Fruit fly (Drosophila melanogaster) whole organism, prepupa: Measurements from ENCODE around the gene simj.

ENCODE experiments used
- Blimp-1 ChIP-seq: fragments of 200-800 bp; sonication (Bioruptor generic); optimal IDR thresholded peaks from 3 replicates; lab custom pipeline; 2017; ENCODE audit warnings: missing biosample characterization, missing genetic modification characterization, mild to moderate bottlenecking, moderate library complexity, missing genetic modification reagents
- CG10631 ChIP-seq: fragments of 200-800 bp; sonication (Bioruptor generic); optimal IDR thresholded peaks from 2 replicates; lab custom pipeline; 2016; ENCODE audit warnings: missing biosample characterization, missing genetic modification characterization
- CG11294 ChIP-seq: fragments of 200-800 bp; sonication (Bioruptor generic); IDR thresholded peaks from 2 replicates; pipeline ENCODE4 v1.3.6; 2022; ENCODE audit warnings: missing biosample characterization, missing genetic modification characterization
- CG11762 ChIP-seq: fragments of 200-800 bp; sonication (Bioruptor generic); optimal IDR thresholded peaks from 3 replicates; lab custom pipeline; 2016; ENCODE audit warnings: missing biosample characterization, missing genetic modification characterization; ENCODE audit not compliant: insufficient read depth
- CG15336 ChIP-seq: fragments of 200-800 bp; sonication (Bioruptor generic); IDR thresholded peaks from 2 replicates; pipeline ENCODE4 v1.3.6; 2022; ENCODE audit warnings: missing biosample characterization, missing genetic modification characterization
- CG1621 ChIP-seq: fragments of 200-800 bp; sonication (Bioruptor generic); optimal IDR thresholded peaks from 3 replicates; lab custom pipeline; 2018; ENCODE audit warnings: missing biosample characterization, mild to moderate bottlenecking, missing genetic modification characterization
- CG16779 ChIP-seq: fragments of 200-800 bp; sonication (Bioruptor generic); optimal IDR thresholded peaks from 3 replicates; lab custom pipeline; 2017; ENCODE audit warnings: missing biosample characterization, mild to moderate bottlenecking, missing genetic modification characterization
- CG3032 ChIP-seq: fragments of 200-800 bp; optimal IDR thresholded peaks from 2 replicates; lab custom pipeline; 2019; ENCODE audit warnings: missing biosample characterization, mild to moderate bottlenecking, missing genetic modification characterization, moderate library complexity
- CG32006 ChIP-seq: fragments of 200-800 bp; sonication (Bioruptor generic); optimal IDR thresholded peaks from 3 replicates; lab custom pipeline; 2017; ENCODE audit warnings: missing biosample characterization, mild to moderate bottlenecking, missing genetic modification characterization
- CG34406 ChIP-seq: fragments of 200-800 bp; sonication (Bioruptor generic); optimal IDR thresholded peaks from 3 replicates; lab custom pipeline; 2016; ENCODE audit warnings: missing biosample characterization, missing genetic modification characterization
- CG3919 ChIP-seq: fragments of 200-800 bp; sonication (Bioruptor generic); optimal IDR thresholded peaks from 3 replicates; lab custom pipeline; 2016; ENCODE audit warnings: missing biosample characterization, missing genetic modification characterization
- CG4318 ChIP-seq: fragments of 200-800 bp; sonication (Bioruptor generic); optimal IDR thresholded peaks from 3 replicates; lab custom pipeline; 2017; ENCODE audit warnings: missing biosample characterization, mild to moderate bottlenecking, missing genetic modification characterization
- CG6163 ChIP-seq: fragments of 200-800 bp; sonication (Bioruptor generic); IDR thresholded peaks from 3 replicates; pipeline ENCODE4 v1.3.6; 2022; ENCODE audit warnings: missing biosample characterization, missing genetic modification characterization
- CG6276 ChIP-seq: fragments of 200-800 bp; sonication (Bioruptor generic); optimal IDR thresholded peaks from 2 replicates; lab custom pipeline; 2017; ENCODE audit warnings: missing biosample characterization, mild to moderate bottlenecking, missing genetic modification characterization
- CG6792 ChIP-seq: fragments of 200-800 bp; sonication (Bioruptor generic); optimal IDR thresholded peaks from 3 replicates; lab custom pipeline; 2016; ENCODE audit warnings: missing biosample characterization, missing genetic modification characterization
- CG6808 ChIP-seq: fragments of 200-800 bp; sonication (Bioruptor generic); optimal IDR thresholded peaks from 3 replicates; lab custom pipeline; 2017; ENCODE audit warnings: missing biosample characterization, missing genetic modification characterization, mild to moderate bottlenecking, moderate library complexity, missing genetic modification reagents
- CG7368 ChIP-seq: fragments of 200-800 bp; sonication (Bioruptor generic); optimal IDR thresholded peaks from 3 replicates; lab custom pipeline; 2016; ENCODE audit warnings: missing biosample characterization, missing genetic modification characterization
- CG8119 ChIP-seq: fragments of 200-800 bp; sonication (Bioruptor generic); IDR thresholded peaks from 3 replicates; pipeline ENCODE4 v1.3.6; 2022; ENCODE audit warnings: missing biosample characterization, missing genetic modification characterization
- CG8632 ChIP-seq: fragments of 200-800 bp; sonication (Bioruptor generic); optimal IDR thresholded peaks from 3 replicates; lab custom pipeline; 2016; ENCODE audit warnings: missing biosample characterization, missing genetic modification characterization
- CG9139 ChIP-seq: fragments of 200-800 bp; sonication (Bioruptor generic); optimal IDR thresholded peaks from 3 replicates; lab custom pipeline; 2017; ENCODE audit warnings: missing biosample characterization, mild to moderate bottlenecking, missing genetic modification characterization
- Eip75B ChIP-seq: fragments of 200-800 bp; sonication (Bioruptor generic); optimal IDR thresholded peaks from 3 replicates; lab custom pipeline; 2016; ENCODE audit warnings: missing biosample characterization, missing genetic modification characterization
- Eip78C ChIP-seq: fragments of 200-800 bp; sonication (Bioruptor generic); peaks from one replicate; lab custom pipeline; 2016; ENCODE audit warnings: missing biosample characterization, missing genetic modification characterization
- Eip93F ChIP-seq: fragments of 200-800 bp; sonication (Bioruptor generic); optimal IDR thresholded peaks from 2 replicates; lab custom pipeline; 2016; ENCODE audit warnings: missing biosample characterization, mild to moderate bottlenecking, missing genetic modification characterization
- Ets96B ChIP-seq: fragments of 200-800 bp; optimal IDR thresholded peaks from 2 replicates; lab custom pipeline; 2019; ENCODE audit warnings: missing biosample characterization, mild to moderate bottlenecking, missing genetic modification characterization, moderate library complexity
- Hr4 ChIP-seq: fragments of 200-800 bp; sonication (Bioruptor generic); optimal IDR thresholded peaks from 3 replicates; lab custom pipeline; 2016; ENCODE audit warnings: missing biosample characterization, missing genetic modification characterization
- Lpt ChIP-seq: fragments of 200-800 bp; sonication (Bioruptor generic); optimal IDR thresholded peaks from 3 replicates; lab custom pipeline; 2016; ENCODE audit warnings: missing biosample characterization, missing genetic modification characterization
- OdsH ChIP-seq: fragments of 200-800 bp; sonication (Bioruptor generic); optimal IDR thresholded peaks from 3 replicates; lab custom pipeline; 2016; ENCODE audit warnings: missing biosample characterization, missing genetic modification characterization
- Smox ChIP-seq: fragments of 200-800 bp; sonication (Bioruptor generic); optimal IDR thresholded peaks from 3 replicates; lab custom pipeline; 2016; ENCODE audit warnings: missing biosample characterization, missing genetic modification characterization
- Sox102F ChIP-seq: fragments of 200-800 bp; sonication (Bioruptor generic); optimal IDR thresholded peaks from 2 replicates; lab custom pipeline; 2016; ENCODE audit warnings: missing biosample characterization, mild to moderate bottlenecking, missing genetic modification characterization
- Sox14 ChIP-seq: fragments of 200-800 bp; sonication (Bioruptor generic); optimal IDR thresholded peaks from 3 replicates; lab custom pipeline; 2016; ENCODE audit warnings: missing biosample characterization, missing genetic modification characterization
- Sox15 ChIP-seq: fragments of 200-800 bp; sonication (Bioruptor generic); optimal IDR thresholded peaks from 3 replicates; lab custom pipeline; 2016; ENCODE audit warnings: missing biosample characterization, missing genetic modification characterization
- achi ChIP-seq: fragments of 200-800 bp; sonication (Bioruptor generic); optimal IDR thresholded peaks from 3 replicates; lab custom pipeline; 2016; ENCODE audit warnings: missing biosample characterization, missing genetic modification characterization
- acj6 ChIP-seq: fragments of 200-800 bp; sonication (Bioruptor generic); optimal IDR thresholded peaks from 3 replicates; lab custom pipeline; 2016; ENCODE audit warnings: missing biosample characterization, missing genetic modification characterization
- cyc ChIP-seq: fragments of 200-800 bp; sonication (Bioruptor generic); optimal IDR thresholded peaks from 3 replicates; lab custom pipeline; 2016; ENCODE audit warnings: missing biosample characterization, missing genetic modification characterization
- dac ChIP-seq: fragments of 200-800 bp; sonication (Bioruptor generic); optimal IDR thresholded peaks from 2 replicates; lab custom pipeline; 2017; ENCODE audit warnings: missing biosample characterization, mild to moderate bottlenecking, missing genetic modification characterization
- eg ChIP-seq: fragments of 200-800 bp; sonication (Bioruptor generic); IDR thresholded peaks from 3 replicates; pipeline ENCODE4 v1.3.6; 2022; ENCODE audit warnings: missing biosample characterization, missing genetic modification characterization
- esn ChIP-seq: fragments of 200-800 bp; sonication (Bioruptor generic); optimal IDR thresholded peaks from 2 replicates; lab custom pipeline; 2016; ENCODE audit warnings: missing biosample characterization, mild to moderate bottlenecking, missing genetic modification characterization, moderate library complexity
- fd85E ChIP-seq: fragments of 200-800 bp; sonication (Bioruptor generic); optimal IDR thresholded peaks from 3 replicates; lab custom pipeline; 2016; ENCODE audit warnings: missing biosample characterization, missing genetic modification characterization
- fkh ChIP-seq: fragments of 200-800 bp; sonication (Bioruptor generic); optimal IDR thresholded peaks from 3 replicates; lab custom pipeline; 2017; ENCODE audit warnings: missing biosample characterization, mild to moderate bottlenecking, missing genetic modification characterization, moderate library complexity
- net ChIP-seq: fragments of 200-800 bp; sonication (Bioruptor generic); optimal IDR thresholded peaks from 3 replicates; lab custom pipeline; 2016; ENCODE audit warnings: missing biosample characterization, missing genetic modification characterization
- pdm3 ChIP-seq: fragments of 200-800 bp; sonication (Bioruptor generic); optimal IDR thresholded peaks from 3 replicates; lab custom pipeline; 2016; ENCODE audit warnings: missing biosample characterization, missing genetic modification characterization
- spab ChIP-seq: fragments of 200-800 bp; sonication (Bioruptor generic); optimal IDR thresholded peaks from 2 replicates; lab custom pipeline; 2017; ENCODE audit warnings: missing biosample characterization, mild to moderate bottlenecking, missing genetic modification characterization, missing genetic modification reagents
- ss ChIP-seq, 2 experiments: fragments of 200-800 bp; sonication (Bioruptor generic); optimal IDR thresholded peaks; 2 replicates in 1 of 2; 3 replicates in 1 of 2; lab custom pipeline; 2017 to 2018; ENCODE audit warnings: mild to moderate bottlenecking in 2 of 2, missing biosample characterization in 2 of 2, missing genetic modification characterization in 2 of 2, moderate library complexity in 1 of 2
- svp ChIP-seq: fragments of 200-800 bp; sonication (Bioruptor generic); peaks from one replicate; lab custom pipeline; 2016; ENCODE audit warnings: missing biosample characterization, missing genetic modification characterization
- topi ChIP-seq: fragments of 200-800 bp; sonication (Bioruptor generic); optimal IDR thresholded peaks from 3 replicates; lab custom pipeline; 2016; ENCODE audit warnings: missing biosample characterization, missing genetic modification characterization
- vri ChIP-seq: fragments of 200-800 bp; sonication (Bioruptor generic); optimal IDR thresholded peaks from 3 replicates; lab custom pipeline; 2016; ENCODE audit warnings: missing biosample characterization, mild to moderate bottlenecking, missing genetic modification characterization

simj gene

dm6 chr3L:10681814-10682213 lies 17.3 kb downstream of the simj start:
- TF ChIP-seq CG6163 (GFP tag; lab: Robert Waterston, UW) = peak; percentile 63
- no peak for TF ChIP-seq CG10631 (GFP tag; lab: Kevin White, UChicago)
- TF ChIP-seq CG8632 (GFP tag; lab: Kevin White, UChicago) = no peak
- TF ChIP-seq CG32006 (GFP tag; lab: Kevin White, UChicago) = no peak
- TF ChIP-seq Sox102F (GFP tag; lab: Kevin White, UChicago) = peak; percentile 36
- TF ChIP-seq Eip78C = peak; percentile 56
- TF ChIP-seq spab (GFP tag; lab: Kevin White, UChicago) = no peak
- no peak for TF ChIP-seq ss (GFP tag; optimal IDR thresholded peaks at IDR 0.05; lab: Kevin White, UChicago)
- TF ChIP-seq Eip75B (GFP tag; lab: Kevin White, UChicago) = no peak
- TF ChIP-seq svp (GFP tag; lab: Kevin White, UChicago) = peak; percentile 69
- no peak for TF ChIP-seq Smox (GFP tag; lab: Kevin White, UChicago)
- peak; percentile 15 for TF ChIP-seq CG3919
- TF ChIP-seq Hr4 (GFP tag; lab: Kevin White, UChicago) = no peak
- no peak for TF ChIP-seq CG11294 (GFP tag; lab: Robert Waterston, UW)
- TF ChIP-seq CG4318 (GFP tag; lab: Kevin White, UChicago) = no peak
- no peak for TF ChIP-seq CG3032 (tag; lab: Kevin White, UChicago)
- peak; percentile 0 for TF ChIP-seq CG16779 (tag; lab: Kevin White, UChicago)
- TF ChIP-seq esn (GFP tag; lab: Kevin White, UChicago) = peak; percentile 18
- TF ChIP-seq acj6 (GFP tag; lab: Kevin White, UChicago) = no peak
- peak; percentile 9 for TF ChIP-seq CG34406 (GFP tag; lab: Kevin White, UChicago)
- TF ChIP-seq fd85E (GFP tag; lab: Kevin White, UChicago) = no peak
- TF ChIP-seq pdm3 (GFP tag; lab: Kevin White, UChicago) = no peak
- no peak for TF ChIP-seq Blimp-1 (GFP tag; lab: Kevin White, UChicago)
- TF ChIP-seq fkh = peak; percentile 69
- TF ChIP-seq topi (GFP tag; lab: Kevin White, UChicago) = no peak
- TF ChIP-seq vri (GFP tag; lab: Kevin White, UChicago) = peak; percentile 29
- TF ChIP-seq Eip93F = no peak
- TF ChIP-seq CG8119 (GFP tag; lab: Robert Waterston, UW) = peak; percentile 39; the same call in 1 of the 3 replicates
- no peak for TF ChIP-seq CG9139
- TF ChIP-seq CG6276 (GFP tag; lab: Kevin White, UChicago) = no peak
- TF ChIP-seq CG1621 = no peak
- peak; percentile 41; the same call in 1 of the 2 replicates for TF ChIP-seq CG15336
- TF ChIP-seq CG11762 (GFP tag; lab: Kevin White, UChicago) = no peak
- peak; percentile 42 for TF ChIP-seq Lpt (GFP tag; lab: Kevin White, UChicago)
- TF ChIP-seq eg (GFP tag; lab: Robert Waterston, UW) = peak; percentile 67; the same call in 2 of the 3 replicates
- no peak for TF ChIP-seq cyc
- TF ChIP-seq CG7368 (GFP tag; lab: Kevin White, UChicago) = no peak

dm6 chr3L:10682725-10683367 lies 18.3 kb downstream of the simj start:
- TF ChIP-seq CG6808 (GFP tag; lab: Kevin White, UChicago) = peak; percentile 96
- TF ChIP-seq Eip93F = peak; percentile 71
- TF ChIP-seq net = peak; percentile 98
- peak; percentile 99 for TF ChIP-seq svp (GFP tag; lab: Kevin White, UChicago)
- TF ChIP-seq CG4318 (GFP tag; lab: Kevin White, UChicago) = peak; percentile 99
- TF ChIP-seq esn (GFP tag; lab: Kevin White, UChicago) = peak; percentile 97
- peak; percentile 94 for TF ChIP-seq topi (GFP tag; lab: Kevin White, UChicago)
- TF ChIP-seq Sox14 (GFP tag; lab: Kevin White, UChicago) = peak; percentile 94
- peak; percentile 96 for TF ChIP-seq dac
- TF ChIP-seq CG34406 (GFP tag; lab: Kevin White, UChicago) = peak; percentile 99
- peak; percentile 92 for TF ChIP-seq fkh
- peak; percentile 93 for TF ChIP-seq CG11294 (GFP tag; lab: Robert Waterston, UW)
- peak; percentile 96 for TF ChIP-seq Smox (GFP tag; lab: Kevin White, UChicago)
- peak; percentile 89 for TF ChIP-seq fd85E (GFP tag; lab: Kevin White, UChicago)
- TF ChIP-seq CG6792 (GFP tag; lab: Kevin White, UChicago) = peak; percentile 97
- TF ChIP-seq Blimp-1 (GFP tag; lab: Kevin White, UChicago) = peak; percentile 92
- peak; percentile 92 for TF ChIP-seq Sox102F (GFP tag; lab: Kevin White, UChicago)
- TF ChIP-seq Ets96B (tag; lab: Kevin White, UChicago) = peak; percentile 95
- TF ChIP-seq CG3919 = peak; percentile 98
- peak; percentile 100 for TF ChIP-seq CG32006 (GFP tag; lab: Kevin White, UChicago)
- peak; percentile 94 for TF ChIP-seq CG6163 (GFP tag; lab: Robert Waterston, UW)
- peak; percentile 94 for TF ChIP-seq pdm3 (GFP tag; lab: Kevin White, UChicago)
- TF ChIP-seq Lpt (GFP tag; lab: Kevin White, UChicago) = peak; percentile 97
- peak; percentile 96 for TF ChIP-seq CG16779 (tag; lab: Kevin White, UChicago)
- peak; percentile 90 for TF ChIP-seq vri (GFP tag; lab: Kevin White, UChicago)
- peak; percentile 99 for TF ChIP-seq Eip78C
- peak; percentile 99 for TF ChIP-seq CG8119 (GFP tag; lab: Robert Waterston, UW)
- TF ChIP-seq achi (GFP tag; lab: Kevin White, UChicago) = peak; percentile 97
- TF ChIP-seq CG9139 = peak; percentile 91
- peak; percentile 97 for TF ChIP-seq Sox15 (GFP tag; lab: Kevin White, UChicago)
- TF ChIP-seq OdsH = peak; percentile 98
